Worm (Caenorhabditis elegans): ENCODE measurements around the gene trx-1.

DNA sequence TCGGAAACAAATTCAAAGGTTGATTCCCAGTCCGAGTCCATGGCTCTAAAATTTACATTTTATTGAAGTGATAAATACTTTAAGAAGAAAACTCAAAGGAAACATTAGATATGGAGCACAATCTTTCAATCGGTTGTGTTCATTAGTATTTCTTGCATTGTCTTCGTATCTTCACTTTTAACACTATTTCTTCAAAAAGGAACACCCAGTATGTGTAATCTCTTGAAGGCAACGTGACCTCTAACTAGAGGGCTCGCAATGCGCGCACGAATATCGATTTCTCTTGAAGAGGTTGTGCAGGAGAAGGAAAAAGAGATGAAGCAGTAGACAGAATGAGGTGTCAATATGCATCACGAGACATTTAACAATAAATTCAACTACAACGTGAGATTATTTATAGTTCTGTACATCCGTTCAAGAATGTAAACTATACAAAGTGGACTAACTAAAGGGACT lies 1.7 kb upstream of the trx-1 start, which contains the start of the genes B0228.6 and B0228.1:
- TF ChIP-seq egl-13 (tag; optimal IDR thresholded peaks at IDR 0.05) (no peak), swsn-7 (tag; optimal IDR thresholded peaks at IDR 0.05) (no peak), nhr-28 (tag; optimal IDR thresholded peaks at IDR 0.05) (no peak), unc-130 (tag; optimal IDR thresholded peaks at IDR 0.05) (no peak), fkh-10 (GFP tag; optimal IDR thresholded peaks at IDR 0.05) (no peak), snpc-4 (tag; optimal IDR thresholded peaks at IDR 0.05) (no peak)
